Worm (Caenorhabditis elegans): ENCODE data around the gene flad-1.

ce11 chrII:9914999-9915398 lies 28.9 kb upstream of the flad-1 start, which contains the start of gene F26C11.3:
- TF ChIP-seq lin-26 (GFP tag; IDR thresholded peaks at IDR 0.05) (no peak), unc-62 (GFP tag; optimal IDR thresholded peaks at IDR 0.05) (no peak)
